Fruit fly (Drosophila melanogaster) whole organism, adult: ENCODE measurements around the gene CG42354.

ENCODE experiments used
- CG12768 ChIP-seq: fragments of 200-800 bp; sonication (Bioruptor generic); optimal IDR thresholded peaks from 2 replicates; lab custom pipeline; 2017; ENCODE audit warnings: missing biosample characterization, missing genetic modification characterization, mild to moderate bottlenecking, moderate library complexity, missing genetic modification reagents
- CG1620 ChIP-seq: fragments of 200-800 bp; sonication (Bioruptor generic); optimal IDR thresholded peaks from 2 replicates; lab custom pipeline; 2016; ENCODE audit warnings: missing biosample characterization, missing genetic modification characterization
- CG7101 ChIP-seq: fragments of 200-800 bp; sonication (Bioruptor generic); optimal IDR thresholded peaks from 2 replicates; lab custom pipeline; 2018; ENCODE audit warnings: missing biosample characterization, mild to moderate bottlenecking, missing genetic modification characterization, moderate library complexity
- Clk ChIP-seq: fragments of 200-800 bp; sonication (Bioruptor generic); optimal IDR thresholded peaks from 2 replicates; lab custom pipeline; 2017; ENCODE audit warnings: missing biosample characterization, missing genetic modification characterization
- Mnt ChIP-seq: fragments of 200-800 bp; sonication (Bioruptor generic); optimal IDR thresholded peaks from 2 replicates; lab custom pipeline; 2016; ENCODE audit warnings: missing biosample characterization, mild to moderate bottlenecking, missing genetic modification characterization
- cic ChIP-seq: fragments of 200-800 bp; sonication (Bioruptor generic); optimal IDR thresholded peaks from 2 replicates; lab custom pipeline; 2017; ENCODE audit warnings: missing biosample characterization, mild to moderate bottlenecking, missing genetic modification characterization, moderate library complexity
- cnc ChIP-seq, 2 experiments: fragments of >200 bp; optimal IDR thresholded peaks; 2 replicates each; lab custom pipeline; 2017
- kay ChIP-seq: fragments of 200-800 bp; sonication (Bioruptor generic); peaks from one replicate; lab custom pipeline; 2016; ENCODE audit warnings: missing biosample characterization, missing genetic modification characterization, borderline replicate concordance
- ovo ChIP-seq: fragments of 200-800 bp; sonication (Bioruptor generic); optimal IDR thresholded peaks from 2 replicates; lab custom pipeline; 2016; ENCODE audit warnings: missing biosample characterization, missing genetic modification characterization
- pad ChIP-seq: fragments of 200-800 bp; sonication (Bioruptor generic); optimal IDR thresholded peaks from 3 replicates; lab custom pipeline; 2017; ENCODE audit warnings: missing biosample characterization, missing genetic modification characterization, mild to moderate bottlenecking, moderate library complexity, missing genetic modification reagents
- toe ChIP-seq: fragments of 200-800 bp; sonication (Bioruptor generic); optimal IDR thresholded peaks from 2 replicates; lab custom pipeline; 2016; ENCODE audit warnings: missing biosample characterization, missing genetic modification characterization

- no peak for TF ChIP-seq toe (GFP tag; lab: Kevin White, UChicago)
- TF ChIP-seq kay (GFP tag; lab: Kevin White, UChicago) = no peak
- TF ChIP-seq CG7101 (tag; lab: Kevin White, UChicago) = no peak
- TF ChIP-seq Mnt = peak; percentile 45
- TF ChIP-seq CG1620 (GFP tag; lab: Kevin White, UChicago) = peak; percentile 38
- no peak for TF ChIP-seq cic (GFP tag; lab: Kevin White, UChicago)
- no peak for TF ChIP-seq ovo
- peak; percentile 9 for TF ChIP-seq pad (GFP tag; lab: Kevin White, UChicago)
- no peak for TF ChIP-seq CG12768 (GFP tag; lab: Kevin White, UChicago)
- TF ChIP-seq Clk (GFP tag; lab: Kevin White, UChicago) = no peak
- no peak for TF ChIP-seq cnc (optimal IDR thresholded peaks at IDR 0.05; lab: Kevin White, UChicago)
Measured at dm6 chrX:16073375-16073982, 31.3 kb downstream of the CG42354 start, which contains the start of gene Nipsnap.
